Worm (Caenorhabditis elegans): Measurements from ENCODE around the gene cdk-1.

cdk-1 gene

ce11 chrIII:9746665-9747064 is 607 bp upstream of the cdk-1 start:
- TF ChIP-seq sea-2 (GFP tag; optimal IDR thresholded peaks at IDR 0.05) (no peak), tbx-2 (tag; optimal IDR thresholded peaks at IDR 0.05) (no peak), egl-5 (tag; optimal IDR thresholded peaks at IDR 0.05) (no peak), nhr-11 (tag; optimal IDR thresholded peaks at IDR 0.05) (no peak), elt-1 (tag; optimal IDR thresholded peaks at IDR 0.05) (no peak), zag-1 (tag; optimal IDR thresholded peaks at IDR 0.05) (no peak), mdl-1 (tag; optimal IDR thresholded peaks at IDR 0.05) (no peak), ceh-16 (tag; optimal IDR thresholded peaks at IDR 0.05) (no peak), skn-1 (tag; optimal IDR thresholded peaks at IDR 0.05) (no peak), nhr-23 (tag; optimal IDR thresholded peaks at IDR 0.05) (no peak), hmg-11 (tag; optimal IDR thresholded peaks at IDR 0.05) (no peak), nhr-28 (tag; optimal IDR thresholded peaks at IDR 0.05) (no peak), fkh-10 (GFP tag; optimal IDR thresholded peaks at IDR 0.05) (no peak)

- TF ChIP-seq snpc-4 (tag; optimal IDR thresholded peaks at IDR 0.05): no peak
- no peak for TF ChIP-seq nhr-12 (tag; optimal IDR thresholded peaks at IDR 0.05)
- no peak for TF ChIP-seq jun-1 (tag; optimal IDR thresholded peaks at IDR 0.05)
- TF ChIP-seq pha-4 (tag; optimal IDR thresholded peaks at IDR 0.05): no peak
- TF ChIP-seq daf-12 (tag; optimal IDR thresholded peaks at IDR 0.05): no peak
- no peak for TF ChIP-seq nhr-25 (tag; optimal IDR thresholded peaks at IDR 0.05)
- TF ChIP-seq aly-2 (tag; optimal IDR thresholded peaks at IDR 0.05): no peak
- no peak for TF ChIP-seq ceh-16 (tag; optimal IDR thresholded peaks at IDR 0.05)
- no peak for TF ChIP-seq elt-2 (tag; optimal IDR thresholded peaks at IDR 0.05)
- no peak for TF ChIP-seq ztf-11 (tag; optimal IDR thresholded peaks at IDR 0.05)
- no peak for TF ChIP-seq sea-2 (GFP tag; optimal IDR thresholded peaks at IDR 0.05)
- TF ChIP-seq pqm-1 (tag; optimal IDR thresholded peaks at IDR 0.05): no peak
- TF ChIP-seq elt-1 (tag; optimal IDR thresholded peaks at IDR 0.05): no peak
- no peak for TF ChIP-seq egl-27 (tag; optimal IDR thresholded peaks at IDR 0.05)
- no peak for TF ChIP-seq nhr-76 (tag; optimal IDR thresholded peaks at IDR 0.05)
- TF ChIP-seq unc-39 (tag; optimal IDR thresholded peaks at IDR 0.05): no peak
- TF ChIP-seq mdl-1 (tag; optimal IDR thresholded peaks at IDR 0.05): no peak
- no peak for TF ChIP-seq nfya-1 (tag; optimal IDR thresholded peaks at IDR 0.05; ENCODE audit: insufficient read depth)
These were observed 1.4 kb downstream of the cdk-1 start, which contains the start of gene T05G5.4 for ce11 chrIII:9748694-9749093. T05G5.4 (plus strand) TSS chrIII:9748934.

DNA sequence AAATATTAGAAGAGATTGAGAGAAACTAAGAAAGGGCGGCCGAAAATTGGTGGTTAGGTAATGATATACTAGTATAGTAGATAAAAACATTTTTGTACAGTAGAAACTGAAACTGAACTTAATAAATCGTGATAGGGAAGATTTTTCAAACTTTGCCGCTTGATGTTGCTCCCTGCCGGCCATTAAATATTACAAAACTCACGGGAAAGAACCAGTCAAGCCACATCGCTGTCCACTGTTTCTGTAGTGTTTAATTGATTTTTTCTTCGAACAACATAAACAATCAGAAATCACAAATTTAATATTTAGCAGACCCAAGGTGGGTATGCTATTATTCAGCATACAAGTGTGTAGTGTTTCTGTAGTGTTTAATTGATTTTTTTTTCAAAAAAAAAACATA is 3.8 kb downstream of the cdk-1 start, which contains the start of gene T05G5.5:
Gene T05G5.5 (minus strand): TSS at position 359 of the 400 bp plus-strand sequence.
- TF ChIP-seq ceh-28 (tag; optimal IDR thresholded peaks at IDR 0.05) (no peak), elt-3 (tag; optimal IDR thresholded peaks at IDR 0.05) (no peak), lin-39 (tag; optimal IDR thresholded peaks at IDR 0.05) (no peak), nhr-43 (tag; optimal IDR thresholded peaks at IDR 0.05; ENCODE audit: poor library complexity, severe bottlenecking) (peak; percentile 79), elt-2 (tag; optimal IDR thresholded peaks at IDR 0.05) (peak; percentile 5), ztf-11 (tag; optimal IDR thresholded peaks at IDR 0.05) (no peak), fkh-2 (tag; optimal IDR thresholded peaks at IDR 0.05) (no peak), fos-1 (tag; optimal IDR thresholded peaks at IDR 0.05) (no peak), ama-1 (optimal IDR thresholded peaks at IDR 0.05) (peak; percentile 59)

ce11 chrIII:9752852-9753251 is 5.6 kb downstream of the cdk-1 start, which contains the start of gene ech-6:
ech-6 (minus strand) TSS chrIII:9752883.
- TF ChIP-seq skn-1 (tag; optimal IDR thresholded peaks at IDR 0.05): no peak
- no peak for TF ChIP-seq sea-2 (GFP tag; optimal IDR thresholded peaks at IDR 0.05)
- TF ChIP-seq elt-1 (tag; optimal IDR thresholded peaks at IDR 0.05): no peak
- TF ChIP-seq daf-12 (tag; optimal IDR thresholded peaks at IDR 0.05): no peak
- TF ChIP-seq nfya-1 (tag; optimal IDR thresholded peaks at IDR 0.05; ENCODE audit: insufficient read depth): peak; percentile 20
- peak; percentile 4 for TF ChIP-seq lsy-12 (tag; optimal IDR thresholded peaks at IDR 0.05)
- TF ChIP-seq ceh-9 (tag; optimal IDR thresholded peaks at IDR 0.05): no peak
- TF ChIP-seq ceh-82 (tag; optimal IDR thresholded peaks at IDR 0.05): no peak
- no peak for TF ChIP-seq eor-1 (tag; optimal IDR thresholded peaks at IDR 0.05)
- no peak for TF ChIP-seq R02D3.7 (tag; optimal IDR thresholded peaks at IDR 0.05)
- TF ChIP-seq nhr-77 (tag; optimal IDR thresholded peaks at IDR 0.05): no peak
- no peak for TF ChIP-seq zag-1 (tag; optimal IDR thresholded peaks at IDR 0.05)
- no peak for TF ChIP-seq mdl-1 (tag; optimal IDR thresholded peaks at IDR 0.05)
- no peak for TF ChIP-seq fkh-10 (GFP tag; optimal IDR thresholded peaks at IDR 0.05)
- no peak for TF ChIP-seq ceh-28 (tag; optimal IDR thresholded peaks at IDR 0.05)
- TF ChIP-seq nhr-11 (tag; optimal IDR thresholded peaks at IDR 0.05): no peak
- no peak for TF ChIP-seq nhr-28 (tag; optimal IDR thresholded peaks at IDR 0.05)
- TF ChIP-seq snpc-4 (tag; optimal IDR thresholded peaks at IDR 0.05): no peak
- no peak for TF ChIP-seq nhr-237 (tag; optimal IDR thresholded peaks at IDR 0.05)
- no peak for TF ChIP-seq egl-5 (tag; optimal IDR thresholded peaks at IDR 0.05)
- TF ChIP-seq elt-3 (tag; optimal IDR thresholded peaks at IDR 0.05): no peak
- no peak for TF ChIP-seq ztf-11 (tag; optimal IDR thresholded peaks at IDR 0.05)
- no peak for TF ChIP-seq jun-1 (tag; optimal IDR thresholded peaks at IDR 0.05)
- TF ChIP-seq ceh-16 (tag; optimal IDR thresholded peaks at IDR 0.05): no peak
- no peak for TF ChIP-seq fkh-2 (tag; optimal IDR thresholded peaks at IDR 0.05)
- no peak for TF ChIP-seq nhr-23 (tag; optimal IDR thresholded peaks at IDR 0.05)
- peak; percentile 70 for TF ChIP-seq nhr-43 (tag; optimal IDR thresholded peaks at IDR 0.05; ENCODE audit: poor library complexity, severe bottlenecking)
- TF ChIP-seq nhr-67 (tag; optimal IDR thresholded peaks at IDR 0.05): no peak
- no peak for TF ChIP-seq mml-1 (tag; optimal IDR thresholded peaks at IDR 0.05)
- peak; percentile 40 for TF ChIP-seq elt-2 (tag; optimal IDR thresholded peaks at IDR 0.05)
- no peak for TF ChIP-seq hmg-11 (tag; optimal IDR thresholded peaks at IDR 0.05)
- no peak for TF ChIP-seq fos-1 (tag; optimal IDR thresholded peaks at IDR 0.05)
- TF ChIP-seq ztf-4 (tag; optimal IDR thresholded peaks at IDR 0.05): no peak
- peak; percentile 35 for TF ChIP-seq pqm-1 (tag; optimal IDR thresholded peaks at IDR 0.05)
- TF ChIP-seq tbx-2 (tag; optimal IDR thresholded peaks at IDR 0.05): no peak
- no peak for TF ChIP-seq egl-27 (tag; optimal IDR thresholded peaks at IDR 0.05)
- TF ChIP-seq pha-4 (tag; optimal IDR thresholded peaks at IDR 0.05): peak; percentile 65
